Fruit fly (Drosophila melanogaster): Measurements from ENCODE around the gene CG10801.

Gene CG10801

dm6 chrX:3474476-3475439, 14.4 kb downstream of the CG10801 start, which contains the start of gene CG12206:
Gene CG12206, minus strand, starts transcription at chrX:3474524.
- no peak for TF ChIP-seq usp (GFP tag; optimal IDR thresholded peaks at IDR 0.05)
- peak; percentile 42 for TF ChIP-seq Dll (optimal IDR thresholded peaks at IDR 0.05)

DNA sequence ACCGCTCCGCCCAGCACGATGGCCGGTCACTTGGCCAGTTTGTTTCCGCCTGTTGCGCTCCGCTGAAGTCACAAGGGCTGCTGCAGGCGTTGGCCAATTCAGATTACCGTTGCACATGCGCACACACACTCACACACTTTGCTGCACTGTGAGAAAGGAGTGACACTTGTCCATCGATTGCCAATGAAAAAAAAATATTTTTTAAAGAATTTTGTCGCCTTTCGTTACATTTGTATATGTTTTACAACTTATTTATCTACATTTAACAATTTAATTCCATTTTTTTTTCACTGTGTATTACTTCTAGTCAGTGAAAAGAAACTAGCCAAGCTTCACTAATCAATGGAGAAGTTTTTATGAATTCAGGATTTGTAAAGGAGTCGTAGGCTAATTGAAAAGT, 15.6 kb downstream of the CG10801 start:
- no peak for TF ChIP-seq EcR (GFP tag; optimal IDR thresholded peaks at IDR 0.05)
- peak; percentile 67 for TF ChIP-seq Dll (optimal IDR thresholded peaks at IDR 0.05)

- TF ChIP-seq CG8478 (optimal IDR thresholded peaks at IDR 0.05) (no peak), EcR (GFP tag; optimal IDR thresholded peaks at IDR 0.05) (no peak)
Observed at dm6 chrX:3481034-3481433, 20.6 kb downstream of the CG10801 start.

dm6 chrX:3482119-3483014, 22.0 kb downstream of the CG10801 start, which contains the start of the genes CG10804 and CG10802:
Gene CG10804, minus strand, starts transcription at chrX:3482322.
Gene CG10802, plus strand, starts transcription at chrX:3482965.
- TF ChIP-seq psq (optimal IDR thresholded peaks at IDR 0.05) (no peak), Dll (optimal IDR thresholded peaks at IDR 0.05) (no peak), usp (GFP tag; optimal IDR thresholded peaks at IDR 0.05) (no peak), pan (optimal IDR thresholded peaks at IDR 0.05) (no peak), EcR (GFP tag; optimal IDR thresholded peaks at IDR 0.05) (no peak), CG8478 (optimal IDR thresholded peaks at IDR 0.05) (no peak)

DNA sequence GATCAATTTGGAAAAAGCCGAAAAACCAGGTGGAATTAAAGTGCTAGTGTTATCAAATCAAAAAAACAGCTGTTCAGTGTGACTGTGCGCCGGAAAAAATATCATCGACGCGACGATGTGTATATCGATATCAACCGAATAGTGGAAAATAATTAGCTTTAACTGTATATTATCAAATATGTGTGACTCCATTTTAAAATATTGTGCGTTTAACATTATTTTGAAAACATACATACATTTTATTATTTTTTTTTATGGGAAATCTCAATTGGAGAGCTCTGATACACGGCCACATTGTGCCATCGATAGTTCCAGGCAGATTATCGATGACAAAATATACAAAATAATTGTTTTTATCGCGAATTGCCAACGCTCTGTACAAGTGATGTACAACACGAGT, 24.9 kb downstream of the CG10801 start, which contains the start of the genes CG14270 and CG10803:
Gene CG14270 (minus strand): TSS at position 75 of the 400 bp plus-strand sequence.
Gene CG10803 (plus strand): TSS at position 347 of the 400 bp plus-strand sequence.
- no peak for TF ChIP-seq psq (optimal IDR thresholded peaks at IDR 0.05)
- TF ChIP-seq usp (GFP tag; optimal IDR thresholded peaks at IDR 0.05) = no peak
- no peak for TF ChIP-seq Dll (optimal IDR thresholded peaks at IDR 0.05)
- TF ChIP-seq EcR (GFP tag; optimal IDR thresholded peaks at IDR 0.05) = no peak

dm6 chrX:3485871-3486270, 25.5 kb downstream of the CG10801 start:
- TF ChIP-seq CG8478 (optimal IDR thresholded peaks at IDR 0.05) (no peak), pan (optimal IDR thresholded peaks at IDR 0.05) (no peak), usp (GFP tag; optimal IDR thresholded peaks at IDR 0.05) (no peak), EcR (GFP tag; optimal IDR thresholded peaks at IDR 0.05) (no peak), Dll (optimal IDR thresholded peaks at IDR 0.05) (no peak), psq (optimal IDR thresholded peaks at IDR 0.05) (no peak)

DNA sequence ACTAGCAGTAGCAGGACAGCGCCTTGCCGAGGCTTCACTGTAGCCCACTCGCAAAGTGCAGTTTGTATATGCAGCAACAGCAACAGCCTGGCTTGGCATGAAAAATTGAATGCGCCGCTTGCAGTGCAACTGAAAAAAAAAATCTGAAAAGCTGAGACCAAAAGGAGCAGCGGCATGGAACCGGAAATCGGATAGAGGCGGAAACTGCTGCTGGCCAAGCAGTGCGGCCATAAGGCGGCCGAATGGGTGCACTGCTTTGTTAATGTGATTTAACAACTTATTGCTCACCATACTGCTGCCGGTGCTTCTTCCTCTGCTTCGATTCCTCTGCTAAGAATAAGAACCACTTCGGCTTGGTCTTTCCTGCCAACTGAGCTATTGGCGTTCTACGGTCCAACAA, 43.9 kb downstream of the CG10801 start:
- TF ChIP-seq pan (optimal IDR thresholded peaks at IDR 0.05) (no peak), CG8478 (optimal IDR thresholded peaks at IDR 0.05) (no peak), psq (optimal IDR thresholded peaks at IDR 0.05) (no peak), EcR (GFP tag; optimal IDR thresholded peaks at IDR 0.05) (no peak), Dll (optimal IDR thresholded peaks at IDR 0.05) (no peak), usp (GFP tag; optimal IDR thresholded peaks at IDR 0.05) (no peak)

- TF ChIP-seq pan (optimal IDR thresholded peaks at IDR 0.05) (no peak), psq (optimal IDR thresholded peaks at IDR 0.05) (no peak), CG8478 (optimal IDR thresholded peaks at IDR 0.05) (no peak), usp (GFP tag; optimal IDR thresholded peaks at IDR 0.05) (no peak)
Observed at dm6 chrX:3504751-3505150, 44.4 kb downstream of the CG10801 start, which contains the start of gene Gas8. Gene Gas8, minus strand, starts transcription at chrX:3504851.

Measured in whole organism.